Fruit fly (Drosophila melanogaster): ENCODE measurements around the gene CG15725.

The CG15725 gene

DNA sequence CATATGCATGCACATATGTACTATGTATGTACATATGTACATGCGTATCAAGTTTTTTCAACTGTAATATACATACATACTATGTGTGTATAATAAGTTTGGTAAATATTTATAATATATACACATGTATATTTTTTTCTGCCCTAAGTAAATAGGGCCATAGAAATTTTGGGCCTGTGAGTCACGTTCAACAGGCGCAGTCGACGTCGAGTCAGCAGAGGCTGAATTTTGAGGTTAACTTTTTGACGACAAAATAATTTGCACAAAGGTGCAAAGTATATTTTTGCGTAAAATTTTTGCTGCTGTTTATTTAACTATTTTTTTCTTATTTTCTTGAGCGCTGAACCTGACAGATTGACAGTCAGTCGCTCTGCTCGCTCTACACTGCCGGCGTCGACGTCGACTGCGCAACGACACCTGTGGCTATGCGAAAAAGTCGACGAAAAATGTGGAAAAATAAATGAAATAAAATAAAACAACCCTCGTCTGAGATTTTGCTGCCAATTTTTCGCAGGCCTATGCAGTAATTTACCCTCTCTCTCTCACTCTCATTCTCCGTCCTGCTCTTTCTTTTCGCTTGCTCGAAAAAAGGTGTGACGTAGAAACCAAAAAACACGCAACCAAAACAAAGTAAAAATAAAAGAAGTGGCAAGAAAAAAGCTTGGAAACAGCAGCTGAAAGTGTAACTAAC is 44.4 kb downstream of the CG15725 start:
- peak; percentile 91 for TF ChIP-seq CG17801 (GFP tag; optimal IDR thresholded peaks at IDR 0.05; ENCODE audit: partially characterized antibody)

DNA sequence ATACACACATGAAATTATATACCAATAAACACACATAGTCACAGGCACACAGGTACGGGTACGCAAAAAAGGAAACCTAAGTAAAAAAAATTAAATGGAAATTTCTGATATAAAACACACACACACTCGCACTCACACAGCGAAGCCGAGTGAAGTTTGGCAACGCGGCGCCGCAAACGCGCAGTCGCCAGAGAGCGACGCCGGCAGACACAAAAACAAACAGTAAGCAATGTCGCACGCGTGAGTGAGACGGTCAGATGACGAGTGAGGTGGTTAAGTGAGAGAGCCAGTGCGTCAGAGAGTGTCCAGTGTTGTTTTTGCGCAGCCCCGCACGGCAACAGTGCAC is 44.9 kb downstream of the CG15725 start:
- no peak for TF ChIP-seq CG17801 (GFP tag; optimal IDR thresholded peaks at IDR 0.05; ENCODE audit: partially characterized antibody)

DNA sequence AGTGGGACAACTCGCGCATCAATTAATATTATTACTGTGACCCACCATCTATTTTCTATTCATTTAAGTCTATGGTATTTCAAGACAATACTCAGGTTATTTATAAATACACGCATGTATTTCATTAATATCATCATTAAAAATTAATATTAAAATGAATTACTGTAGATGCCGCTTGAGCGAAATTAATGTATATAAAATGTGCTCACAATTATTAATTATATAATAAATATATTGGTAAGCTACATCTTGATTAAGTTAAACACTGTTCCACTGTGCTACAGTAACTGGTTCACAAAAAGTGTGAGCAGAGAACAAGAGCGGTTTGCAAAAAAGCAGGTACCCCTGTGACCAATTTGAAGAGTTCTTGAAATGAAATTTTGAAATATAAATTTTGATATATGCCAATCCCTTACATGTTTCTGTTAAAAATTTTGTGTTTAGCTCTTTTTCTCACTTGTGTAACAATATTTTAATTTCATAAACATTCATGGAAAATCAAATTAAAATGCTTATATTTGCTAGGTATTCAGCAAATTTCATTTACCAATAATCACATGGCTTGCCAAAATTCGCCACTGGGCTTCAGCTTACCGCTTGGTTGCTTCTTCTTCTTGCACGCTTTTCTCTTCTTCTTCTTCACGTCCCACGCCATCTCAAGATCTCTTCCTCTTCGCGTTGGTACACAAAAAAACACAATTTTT is 45.4 kb downstream of the CG15725 start:
- TF ChIP-seq CG17801 (GFP tag; optimal IDR thresholded peaks at IDR 0.05; ENCODE audit: partially characterized antibody): peak; percentile 100

dm6 chrX:12751786-12752187 is 46.1 kb downstream of the CG15725 start:
- TF ChIP-seq CG17801 (GFP tag; optimal IDR thresholded peaks at IDR 0.05; ENCODE audit: partially characterized antibody): no peak

DNA sequence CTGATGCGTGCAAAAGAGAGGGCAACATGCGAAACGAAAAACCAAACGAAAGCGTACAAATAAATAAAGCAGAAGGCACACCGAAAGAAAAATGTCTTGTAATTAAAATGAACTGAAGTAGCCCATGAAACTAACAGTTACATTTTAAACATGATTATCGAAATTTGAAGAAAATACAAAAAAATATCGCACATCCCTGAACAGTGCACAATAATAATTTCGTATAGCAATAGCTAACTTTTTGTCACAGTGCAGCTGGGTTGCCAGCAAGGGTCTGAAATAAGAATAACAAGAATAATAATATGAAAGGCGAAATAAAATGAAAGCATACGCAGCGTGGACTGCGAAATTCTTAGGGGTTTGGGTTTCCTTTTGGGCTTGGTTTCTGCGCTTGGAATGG is 46.5 kb downstream of the CG15725 start:
- peak; percentile 99 for TF ChIP-seq CG17801 (GFP tag; optimal IDR thresholded peaks at IDR 0.05; ENCODE audit: partially characterized antibody)

dm6 chrX:12753602-12754347 is 48.1 kb downstream of the CG15725 start:
- TF ChIP-seq CG17801 (GFP tag; optimal IDR thresholded peaks at IDR 0.05; ENCODE audit: partially characterized antibody): no peak

dm6 chrX:12754348-12754733 is 48.7 kb downstream of the CG15725 start:
- peak; percentile 94 for TF ChIP-seq CG17801 (GFP tag; optimal IDR thresholded peaks at IDR 0.05; ENCODE audit: partially characterized antibody)

DNA sequence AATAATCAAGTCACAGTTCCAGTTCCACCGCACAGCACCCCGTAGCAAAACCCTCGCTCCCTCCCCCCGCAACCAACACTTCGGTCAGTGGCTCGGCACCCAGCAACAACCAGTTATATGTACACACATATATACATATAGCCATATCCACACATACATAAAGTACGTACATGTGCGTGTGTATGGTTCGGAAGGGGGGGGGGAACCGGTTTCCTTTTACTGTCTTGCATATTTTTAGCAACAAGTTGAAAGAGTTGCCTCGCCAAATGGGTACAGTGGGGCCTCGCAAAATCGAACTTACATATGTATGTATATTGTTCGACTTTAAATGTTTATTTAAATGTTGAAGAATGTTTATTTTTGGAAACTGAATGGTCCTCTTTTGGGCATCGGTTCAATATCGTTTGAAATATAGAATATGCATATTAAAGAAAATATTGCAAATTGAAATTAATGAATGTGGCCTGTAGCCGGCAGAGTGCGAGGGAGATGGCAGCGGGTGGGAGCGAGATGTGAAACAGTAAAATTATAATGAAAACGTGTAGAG is 49.4 kb downstream of the CG15725 start:
- TF ChIP-seq CG17801 (GFP tag; optimal IDR thresholded peaks at IDR 0.05; ENCODE audit: partially characterized antibody): peak; percentile 93

DNA sequence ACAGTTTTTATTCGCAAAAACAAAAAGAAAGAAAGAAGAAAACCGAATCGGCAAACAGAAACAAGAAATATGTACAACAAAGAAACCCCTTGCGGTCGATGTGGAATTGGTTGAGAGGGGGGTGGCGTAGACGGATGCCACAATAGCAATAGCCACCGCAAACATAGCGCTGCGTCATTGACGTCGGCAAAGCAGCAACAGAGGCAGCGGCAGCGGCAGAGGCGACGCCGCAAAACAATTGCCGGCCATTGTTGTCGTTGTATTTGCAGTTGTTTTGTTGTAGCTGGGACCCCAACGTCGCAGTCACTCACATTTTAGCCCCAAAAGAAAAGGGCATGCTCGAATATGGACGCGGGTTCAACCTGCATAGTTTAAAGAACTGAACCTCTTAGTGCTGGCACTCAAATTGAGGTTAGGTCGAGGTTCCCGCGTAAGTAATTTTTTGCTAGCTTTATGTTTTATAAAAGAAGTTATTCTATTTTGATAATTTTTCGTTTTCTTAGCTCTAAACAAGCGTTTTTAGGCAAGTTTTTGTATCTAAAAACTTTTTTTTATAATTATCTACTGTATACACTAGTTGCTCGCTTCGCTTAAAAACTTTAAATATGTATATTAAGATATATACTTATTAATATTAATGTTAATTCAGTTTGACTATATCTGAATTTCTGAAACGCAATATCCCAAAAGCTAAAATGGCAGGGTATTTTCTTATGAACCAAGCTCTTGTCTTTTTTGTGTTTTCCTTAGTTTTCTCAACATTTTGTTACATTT is 50.1 kb downstream of the CG15725 start:
- peak; percentile 31 for TF ChIP-seq CG17801 (GFP tag; optimal IDR thresholded peaks at IDR 0.05; ENCODE audit: partially characterized antibody)

- TF ChIP-seq CG17801 (GFP tag; optimal IDR thresholded peaks at IDR 0.05; ENCODE audit: partially characterized antibody): no peak
Observed at dm6 chrX:12756374-12756721, 50.7 kb downstream of the CG15725 start.

DNA sequence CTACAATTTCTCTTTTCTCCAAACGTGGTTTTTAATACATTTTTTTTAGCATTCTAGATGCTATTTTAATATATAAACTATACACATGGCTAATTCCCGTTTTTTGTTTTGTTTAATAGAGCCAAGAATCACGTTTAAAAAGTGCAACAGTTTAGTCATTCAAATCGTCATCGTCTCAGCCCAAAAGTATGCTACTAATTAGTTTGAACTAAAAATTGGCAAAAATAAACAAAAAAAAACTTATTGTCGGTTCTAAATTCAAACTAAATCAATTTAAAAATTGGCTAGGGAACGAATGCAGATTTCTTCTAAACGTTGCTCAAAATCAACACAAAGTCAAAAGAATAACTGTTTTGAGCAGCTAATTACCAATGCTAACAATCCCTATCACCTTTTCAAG is 51.4 kb downstream of the CG15725 start:
- TF ChIP-seq CG17801 (GFP tag; optimal IDR thresholded peaks at IDR 0.05; ENCODE audit: partially characterized antibody): peak; percentile 90

Data from ovary, adult (tissue).